Worm (Caenorhabditis elegans) whole organism, young adult: ENCODE measurements around the gene gskl-1.

ENCODE experiments used
- B0035.1 ChIP-seq: sonication (generic microtip); optimal IDR thresholded peaks from 2 replicates; lab custom pipeline; 2016; ENCODE audit warnings: missing genetic modification characterization, mild to moderate bottlenecking, missing compliant biosample characterization, missing genotype, missing genetic modification reagents
- B0261.1 ChIP-seq: sonication (generic microtip); optimal IDR thresholded peaks from 2 replicates; lab custom pipeline; 2016; ENCODE audit warnings: mild to moderate bottlenecking, missing genetic modification characterization, moderate library complexity, missing compliant biosample characterization
- C06A6.2 ChIP-seq: fragments of 200-800 bp; sonication (Bioruptor generic); conservative IDR thresholded peaks from 2 replicates; pipeline ENCODE4 v1.3.6; 2022; ENCODE audit warnings: missing genetic modification characterization, missing compliant biosample characterization
- C17E4.6 ChIP-seq: fragments of 200-800 bp; sonication (Bioruptor generic); IDR thresholded peaks from 2 replicates; pipeline ENCODE4 v1.3.6; 2022; ENCODE audit warnings: missing genetic modification reagents, missing genetic modification characterization, missing compliant biosample characterization
- F37B4.10 ChIP-seq: fragments of 200-800 bp; sonication (Bioruptor generic); IDR thresholded peaks from 2 replicates; pipeline ENCODE4 v1.3.6; 2022; ENCODE audit warnings: missing genetic modification characterization, missing compliant biosample characterization
- F57C9.4 ChIP-seq: sonication (generic microtip); optimal IDR thresholded peaks from 2 replicates; lab custom pipeline; 2017; ENCODE audit warnings: mild to moderate bottlenecking, missing genetic modification characterization, missing compliant biosample characterization
- K12H6.12 ChIP-seq: fragments of 200-800 bp; sonication (Bioruptor generic); optimal IDR thresholded peaks from 2 replicates; lab custom pipeline; 2018; ENCODE audit warnings: mild to moderate bottlenecking, missing genetic modification characterization, missing compliant biosample characterization
- Y56A3A.18 ChIP-seq: fragments of 200-800 bp; sonication (Bioruptor generic); IDR thresholded peaks from 2 replicates; pipeline ENCODE4 v1.3.6; 2022; ENCODE audit warnings: missing genetic modification reagents, missing genetic modification characterization, missing compliant biosample characterization
- Y95B8A.8 ChIP-seq: fragments of 200-800 bp; sonication (Bioruptor generic); IDR thresholded peaks from 2 replicates; pipeline ENCODE4 v1.3.6; 2022; ENCODE audit warnings: missing genetic modification reagents, missing genetic modification characterization, missing compliant biosample characterization
- ZK185.1 ChIP-seq: sonication (generic microtip); optimal IDR thresholded peaks from 2 replicates; lab custom pipeline; 2016; ENCODE audit warnings: mild to moderate bottlenecking, missing genetic modification characterization, missing compliant biosample characterization; ENCODE audit not compliant: poor library complexity, severe bottlenecking
- attf-3 ChIP-seq: fragments of 200-800 bp; sonication (Bioruptor generic); conservative IDR thresholded peaks from 2 replicates; pipeline ENCODE4 v1.3.6; 2022; ENCODE audit warnings: missing genetic modification reagents, missing genetic modification characterization, missing compliant biosample characterization
- bed-2 ChIP-seq: fragments of 200-800 bp; sonication (Bioruptor generic); IDR thresholded peaks from 2 replicates; pipeline ENCODE4 v1.3.6; 2022; ENCODE audit warnings: missing genetic modification reagents, missing genetic modification characterization, missing compliant biosample characterization
- ccch-3 ChIP-seq: fragments of 200-800 bp; sonication (Bioruptor generic); optimal IDR thresholded peaks from 2 replicates; lab custom pipeline; 2018; ENCODE audit warnings: mild to moderate bottlenecking, missing genetic modification characterization, missing compliant biosample characterization
- ceh-27 ChIP-seq: fragments of 200-800 bp; sonication (Bioruptor generic); optimal IDR thresholded peaks from 2 replicates; lab custom pipeline; 2018; ENCODE audit warnings: mild to moderate bottlenecking, missing genetic modification characterization, moderate library complexity, missing compliant biosample characterization
- ceh-79 ChIP-seq: sonication (generic microtip); optimal IDR thresholded peaks from 2 replicates; lab custom pipeline; 2017; ENCODE audit warnings: mild to moderate bottlenecking, missing genetic modification characterization, missing compliant biosample characterization
- ceh-91 ChIP-seq: fragments of 200-800 bp; sonication (Bioruptor generic); IDR thresholded peaks from 2 replicates; pipeline ENCODE4 v1.3.6; 2022; ENCODE audit warnings: missing genetic modification reagents, missing genetic modification characterization, missing compliant biosample characterization
- die-1 ChIP-seq: sonication (generic microtip); optimal IDR thresholded peaks from 2 replicates; lab custom pipeline; 2016; ENCODE audit warnings: missing genotype, mild to moderate bottlenecking, missing genetic modification characterization, missing compliant biosample characterization
- efl-1 ChIP-seq: fragments of 150-350 bp; optimal IDR thresholded peaks from 2 replicates; lab custom pipeline; 2014; ENCODE audit warnings: missing biosample characterization, missing genetic modification reagents, missing genetic modification characterization
- him-1 ChIP-seq: sonication (generic microtip); optimal IDR thresholded peaks from 2 replicates; lab custom pipeline; 2016; ENCODE audit warnings: missing genotype, missing genetic modification reagents, missing genetic modification characterization, missing compliant biosample characterization
- hlh-12 ChIP-seq: sonication (generic microtip); optimal IDR thresholded peaks from 2 replicates; lab custom pipeline; 2016; ENCODE audit warnings: missing genetic modification characterization, missing compliant biosample characterization
- hmg-20 ChIP-seq: fragments of 200-800 bp; sonication (Bioruptor generic); IDR thresholded peaks from 2 replicates; pipeline ENCODE4 v1.3.6; 2022; ENCODE audit warnings: missing genetic modification reagents, missing genetic modification characterization, missing compliant biosample characterization
- hrde-1 ChIP-seq: sonication (generic microtip); optimal IDR thresholded peaks from 2 replicates; lab custom pipeline; 2016; ENCODE audit warnings: missing genetic modification characterization, mild to moderate bottlenecking, missing compliant biosample characterization, moderate library complexity, missing genotype, missing genetic modification reagents, borderline replicate concordance
- hsf-1 ChIP-seq: fragments of 200-800 bp; sonication (Bioruptor generic); IDR thresholded peaks from 2 replicates; pipeline ENCODE4 v1.3.6; 2022; ENCODE audit warnings: missing genetic modification reagents, missing genetic modification characterization, missing compliant biosample characterization
- lag-1 ChIP-seq: fragments of 200-800 bp; sonication (Bioruptor generic); IDR thresholded peaks from 2 replicates; pipeline ENCODE4 v1.3.6; 2022; ENCODE audit warnings: missing genetic modification reagents, missing genetic modification characterization, missing compliant biosample characterization
- lin-35 ChIP-seq, 3 experiments: fragments of 150-350 bp in 2 of 3; sonication (generic microtip) in 1 of 3; optimal IDR thresholded peaks; 2 replicates each; lab custom pipeline; 2014 to 2018; ENCODE audit warnings: missing biosample characterization in 3 of 3, missing genetic modification characterization in 3 of 3, missing genetic modification reagents in 3 of 3
- madf-6 ChIP-seq: fragments of 200-800 bp; sonication (Bioruptor generic); IDR thresholded peaks from 2 replicates; pipeline ENCODE4 v1.3.6; 2022; ENCODE audit warnings: missing genetic modification reagents, missing genetic modification characterization, missing compliant biosample characterization
- mcd-1 ChIP-seq: fragments of 200-800 bp; sonication (Bioruptor generic); IDR thresholded peaks from 2 replicates; pipeline ENCODE4 v1.3.6; 2022; ENCODE audit warnings: missing genetic modification reagents, missing genetic modification characterization, missing compliant biosample characterization
- mes-4 ChIP-seq: sonication (generic microtip); optimal IDR thresholded peaks from 2 replicates; lab custom pipeline; 2016; ENCODE audit warnings: missing genotype, missing genetic modification characterization, missing compliant biosample characterization
- nfya-1 ChIP-seq: sonication (generic microtip); optimal IDR thresholded peaks from 2 replicates; lab custom pipeline; 2017; ENCODE audit warnings: antibody characterized with exemption, missing compliant biosample characterization, missing genetic modification characterization, borderline replicate concordance; ENCODE audit not compliant: insufficient read depth
- nfyb-1 ChIP-seq: fragments of 200-800 bp; sonication (Bioruptor generic); IDR thresholded peaks from 2 replicates; pipeline ENCODE4 v1.3.6; 2022; ENCODE audit warnings: missing genetic modification reagents, missing genetic modification characterization, missing compliant biosample characterization
- nhr-120 ChIP-seq: fragments of 200-800 bp; sonication (Bioruptor generic); IDR thresholded peaks from 2 replicates; pipeline ENCODE4 v1.3.6; 2022; ENCODE audit warnings: missing genetic modification characterization, missing compliant biosample characterization
- nhr-179 ChIP-seq: sonication (generic microtip); optimal IDR thresholded peaks from 2 replicates; lab custom pipeline; 2016; ENCODE audit warnings: mild to moderate bottlenecking, missing genetic modification characterization, missing compliant biosample characterization
- nhr-27 ChIP-seq: fragments of 200-800 bp; sonication (Bioruptor generic); optimal IDR thresholded peaks from 2 replicates; lab custom pipeline; 2018; ENCODE audit warnings: mild to moderate bottlenecking, missing genetic modification characterization, moderate library complexity, missing compliant biosample characterization
- pha-4 ChIP-seq: fragments of 150-350 bp; sonication (generic microtip); optimal IDR thresholded peaks from 2 replicates; lab custom pipeline; 2014; ENCODE audit warnings: missing biosample characterization, missing genetic modification reagents, missing genetic modification characterization
- rec-8 ChIP-seq, 2 experiments: sonication (generic microtip); optimal IDR thresholded peaks; 2 replicates each; lab custom pipeline; 2016; ENCODE audit warnings: mild to moderate bottlenecking in 2 of 2, missing genetic modification characterization in 2 of 2, missing genetic modification reagents in 2 of 2, missing genotype in 2 of 2, missing biosample characterization in 1 of 2, missing compliant biosample characterization in 1 of 2, moderate library complexity in 1 of 2
- rpc-1 ChIP-seq, 2 experiments: fragments of 150-350 bp in 1 of 2; sonication (generic microtip) in 1 of 2; optimal IDR thresholded peaks; 2 replicates each; lab custom pipeline; 2014 to 2018; ENCODE audit warnings: missing biosample characterization in 1 of 2, missing genetic modification characterization in 1 of 2, missing genetic modification reagents in 1 of 2, missing genotype in 1 of 2
- sea-2 ChIP-seq: fragments of 200-800 bp; sonication (Bioruptor generic); IDR thresholded peaks from 2 replicates; pipeline ENCODE4 v1.3.6; 2022; ENCODE audit warnings: missing genetic modification characterization, missing compliant biosample characterization
- tbp1 ChIP-seq: fragments of 200-800 bp; sonication (Bioruptor generic); optimal IDR thresholded peaks from 2 replicates; lab custom pipeline; 2018; ENCODE audit warnings: mild to moderate bottlenecking, missing genetic modification characterization, missing compliant biosample characterization
- zfh-2 ChIP-seq: fragments of 200-800 bp; sonication (Bioruptor generic); conservative IDR thresholded peaks from 2 replicates; pipeline ENCODE4 v1.3.6; 2022; ENCODE audit warnings: missing genetic modification reagents, missing genetic modification characterization, missing compliant biosample characterization
- ztf-3 ChIP-seq: fragments of 200-800 bp; sonication (Bioruptor generic); optimal IDR thresholded peaks from 2 replicates; lab custom pipeline; 2018; ENCODE audit warnings: mild to moderate bottlenecking, missing genetic modification characterization, missing compliant biosample characterization

gskl-1 gene

ce11 chrII:10959138-10959537, 11.8 kb downstream of the gskl-1 start:
- TF ChIP-seq ztf-3 (GFP tag; lab: Kevin White, UChicago) (no peak), F57C9.4 (tag; lab: Kevin White, UChicago) (no peak), rpc-1 (optimal IDR thresholded peaks at IDR 0.05; lab: Kevin White, UChicago) (no peak), rpc-1 (tag; optimal IDR thresholded peaks at IDR 0.05; lab: Kevin White, UChicago) (no peak), ZK185.1 (tag; lab: Kevin White, UChicago) (no peak), hmg-20 (GFP tag; lab: Robert Waterston, UW) (no peak), pha-4 (tag; lab: Kevin White, UChicago) (no peak), nhr-120 (GFP tag; lab: Robert Waterston, UW) (no peak), mcd-1 (no peak)

DNA sequence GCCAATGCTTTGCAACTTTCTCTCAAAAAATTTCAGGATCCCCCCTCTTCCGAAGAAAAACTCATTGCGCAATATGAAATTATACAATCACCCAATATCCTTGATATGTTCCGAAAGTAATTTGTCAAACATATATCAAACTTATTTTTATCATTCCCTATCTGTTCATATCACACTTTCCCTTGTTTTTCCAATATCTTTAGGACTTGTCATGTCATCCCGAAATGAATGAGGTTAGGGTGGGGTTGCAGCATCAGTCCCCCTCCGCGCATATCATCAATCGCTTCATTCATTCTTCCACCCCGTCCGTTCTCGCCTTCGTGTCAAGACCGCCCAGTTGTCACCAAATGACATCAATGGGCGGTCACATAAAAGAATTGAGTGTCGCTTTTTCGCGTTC, 12.3 kb downstream of the gskl-1 start:
- TF ChIP-seq bed-2 = no peak
- no peak for TF ChIP-seq him-1 (tag; lab: Kevin White, UChicago)
- TF ChIP-seq efl-1 (GFP tag; lab: Kevin White, UChicago) = no peak

DNA sequence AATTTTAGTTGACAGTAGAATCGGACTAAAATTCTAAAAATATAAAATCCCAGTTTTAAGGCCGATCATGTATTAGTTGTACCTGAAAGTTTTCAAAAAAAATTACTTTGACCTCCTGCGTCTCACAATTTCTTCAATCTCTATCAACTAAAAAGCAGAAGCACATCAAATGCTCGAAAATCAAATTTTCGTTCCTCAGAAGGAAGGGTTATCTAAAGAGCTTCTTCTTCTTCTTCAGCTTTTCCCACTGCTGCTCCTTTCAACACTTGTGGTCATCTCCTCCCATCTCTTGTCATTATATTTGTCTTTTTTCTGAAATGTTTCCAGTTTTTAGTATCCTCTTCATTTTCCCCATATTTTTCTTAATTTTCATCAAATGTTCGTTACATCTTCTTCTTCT, 17.4 kb downstream of the gskl-1 start:
- TF ChIP-seq tbp1 = no peak
- no peak for TF ChIP-seq mes-4 (tag; lab: Kevin White, UChicago)
- TF ChIP-seq Y95B8A.8 (GFP tag; lab: Robert Waterston, UW) = no peak
- no peak for TF ChIP-seq K12H6.12 (tag; lab: Kevin White, UChicago)
- TF ChIP-seq hsf-1 (GFP tag; lab: Robert Waterston, UW) = no peak
- no peak for TF ChIP-seq attf-3 (GFP tag; lab: Robert Waterston, UW)
- TF ChIP-seq nhr-27 = no peak
- no peak for TF ChIP-seq ccch-3 (GFP tag; lab: Kevin White, UChicago)
- TF ChIP-seq, all 124 proteins: peak for 0

DNA sequence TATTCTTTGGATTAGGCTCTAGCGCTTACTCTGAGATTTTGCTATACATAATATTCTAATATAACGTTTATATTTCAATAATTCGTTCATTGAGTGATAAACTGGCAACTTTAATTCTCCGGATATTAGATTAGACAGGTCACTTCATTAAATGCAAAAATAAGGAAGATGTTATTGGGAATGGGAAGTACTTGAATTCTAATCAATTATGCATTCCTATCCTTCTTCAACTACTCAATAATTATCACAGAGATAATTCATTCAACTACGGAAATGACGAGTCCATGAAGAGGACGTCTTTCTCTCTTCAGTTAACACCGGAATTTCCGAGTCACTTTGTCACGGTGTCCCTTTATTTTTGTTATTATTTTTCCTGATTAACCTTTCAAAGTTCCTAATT, 23.3 kb downstream of the gskl-1 start:
- TF ChIP-seq F37B4.10 (GFP tag; lab: Robert Waterston, UW) = no peak
- no peak for TF ChIP-seq ceh-91
- TF ChIP-seq rec-8 (tag; optimal IDR thresholded peaks at IDR 0.05; lab: Kevin White, UChicago) = no peak
- TF ChIP-seq, all 124 proteins: peak for 0

DNA sequence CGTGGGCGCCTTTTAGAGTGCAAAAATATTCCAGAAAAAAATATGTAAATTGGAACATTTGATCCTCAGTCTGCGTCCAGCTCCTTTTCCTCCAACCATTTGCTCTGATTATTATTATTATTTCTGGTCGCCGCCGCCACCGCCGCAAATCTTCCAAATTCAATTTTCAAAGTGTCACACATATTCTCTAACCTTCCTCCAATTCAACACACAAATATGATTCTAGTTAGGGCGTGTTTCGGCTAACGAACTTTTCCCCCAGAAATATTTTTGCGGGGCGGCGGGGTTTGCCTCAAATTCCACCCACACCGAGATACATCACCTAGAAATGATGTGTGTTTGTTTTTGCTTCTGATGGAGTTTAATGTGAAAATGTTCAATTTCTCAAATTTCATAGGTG, 24.3 kb downstream of the gskl-1 start:
- no peak for TF ChIP-seq zfh-2
- TF ChIP-seq nfyb-1 (GFP tag; lab: Robert Waterston, UW) = no peak
- no peak for TF ChIP-seq B0035.1 (tag; lab: Kevin White, UChicago)
- TF ChIP-seq hlh-12 = no peak
- no peak for TF ChIP-seq nhr-179 (tag; lab: Kevin White, UChicago)
- no peak for TF ChIP-seq lin-35 (GFP tag; optimal IDR thresholded peaks at IDR 0.05; lab: Kevin White, UChicago)
- TF ChIP-seq madf-6 (GFP tag; lab: Robert Waterston, UW) = no peak
- no peak for TF ChIP-seq B0261.1
- TF ChIP-seq, all 124 proteins: peak for 0

DNA sequence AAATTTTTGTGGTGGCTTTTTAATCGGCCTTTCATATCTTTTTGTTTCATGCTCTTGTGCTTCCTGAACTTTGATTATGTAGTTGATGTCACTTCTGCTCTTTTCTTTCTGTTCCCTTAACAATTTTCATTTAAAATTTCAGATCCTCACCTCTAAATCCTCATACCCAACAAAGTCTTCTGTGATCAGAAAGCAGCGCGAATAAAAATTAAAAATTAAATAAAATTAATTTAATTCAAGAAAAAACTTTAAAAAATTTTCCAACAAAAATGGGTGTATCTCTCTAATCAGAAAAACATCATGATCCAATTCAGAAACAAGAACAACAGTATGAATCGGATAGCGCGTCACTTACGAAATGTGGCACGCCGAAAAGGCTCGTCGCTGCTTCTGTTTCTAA, 27.9 kb downstream of the gskl-1 start, which contains the start of gene ptp-3:
ptp-3 (plus strand) TSS at position 301 of the 400 bp plus-strand sequence.
- TF ChIP-seq sea-2 (no peak), C17E4.6 (no peak), ceh-79 (no peak), nfya-1 (tag; lab: Kevin White, UChicago) (no peak), nfyb-1 (GFP tag; lab: Robert Waterston, UW) (no peak), bed-2 (no peak), B0035.1 (tag; lab: Kevin White, UChicago) (no peak), Y56A3A.18 (no peak), ceh-27 (GFP tag; lab: Kevin White, UChicago) (no peak), ccch-3 (GFP tag; lab: Kevin White, UChicago) (no peak), lag-1 (no peak), hrde-1 (tag; lab: Kevin White, UChicago) (no peak), Y95B8A.8 (GFP tag; lab: Robert Waterston, UW) (no peak), hmg-20 (GFP tag; lab: Robert Waterston, UW) (no peak), B0261.1 (no peak), die-1 (tag; lab: Kevin White, UChicago) (no peak), C06A6.2 (no peak)
